Worm (Caenorhabditis elegans) whole organism, L4 larva: ENCODE measurements around the gene C17C3.11.

Experiments used
- F10B5.3 ChIP-seq: sonication (generic microtip); optimal IDR thresholded peaks from 2 replicates; lab custom pipeline; 2016; ENCODE audit warnings: mild to moderate bottlenecking, missing genetic modification characterization, missing compliant biosample characterization
- F49E8.2 ChIP-seq: sonication (generic microtip); optimal IDR thresholded peaks from 2 replicates; lab custom pipeline; 2016; ENCODE audit warnings: missing compliant biosample characterization, mild to moderate bottlenecking, missing genetic modification characterization, borderline replicate concordance
- ceh-20 ChIP-seq: fragments of 200-800 bp; sonication (Bioruptor generic); IDR thresholded peaks from 2 replicates; pipeline ENCODE4 v1.3.6; 2022; ENCODE audit warnings: missing genetic modification reagents, missing genetic modification characterization, missing compliant biosample characterization
- dpl-1 ChIP-seq: fragments of 150-350 bp; optimal IDR thresholded peaks from 2 replicates; lab custom pipeline; 2014; ENCODE audit warnings: missing biosample characterization, missing genetic modification reagents, missing genetic modification characterization
- egl-27 ChIP-seq: sonication (generic microtip); optimal IDR thresholded peaks from 3 replicates; lab custom pipeline; 2017; ENCODE audit warnings: missing biosample characterization, missing genetic modification reagents, missing genetic modification characterization
- nhr-10 ChIP-seq: fragments of 150-350 bp; optimal IDR thresholded peaks from 2 replicates; lab custom pipeline; 2014; ENCODE audit warnings: missing biosample characterization, missing genetic modification characterization
- nhr-11 ChIP-seq: fragments of 150-350 bp; optimal IDR thresholded peaks from 2 replicates; lab custom pipeline; 2014; ENCODE audit warnings: missing biosample characterization, missing genetic modification characterization
- nhr-25 ChIP-seq: sonication (generic microtip); optimal IDR thresholded peaks from 2 replicates; lab custom pipeline; 2017; ENCODE audit warnings: missing genetic modification characterization, mild to moderate bottlenecking, missing compliant biosample characterization, antibody characterized with exemption, moderate library complexity, borderline replicate concordance; ENCODE audit not compliant: insufficient read depth
- nhr-28 ChIP-seq: fragments of 150-350 bp; optimal IDR thresholded peaks from 2 replicates; lab custom pipeline; 2014; ENCODE audit warnings: missing biosample characterization, missing genetic modification characterization
- nhr-41 ChIP-seq: fragments of 200-800 bp; sonication (Bioruptor generic); IDR thresholded peaks from 2 replicates; pipeline ENCODE4 v1.3.6; 2022; ENCODE audit warnings: missing genetic modification reagents, missing genetic modification characterization, missing compliant biosample characterization
- nhr-48 ChIP-seq: sonication (generic microtip); optimal IDR thresholded peaks from 2 replicates; lab custom pipeline; 2016; ENCODE audit warnings: mild to moderate bottlenecking, missing genetic modification characterization, missing compliant biosample characterization
- nhr-6 ChIP-seq: fragments of 150-350 bp; optimal IDR thresholded peaks from 2 replicates; lab custom pipeline; 2014; ENCODE audit warnings: missing biosample characterization, missing genetic modification characterization
- snpc-4 ChIP-seq: fragments of 150-350 bp; optimal IDR thresholded peaks from 2 replicates; lab custom pipeline; 2014; ENCODE audit warnings: missing biosample characterization, missing genetic modification characterization
- unc-39 ChIP-seq: sonication (generic microtip); optimal IDR thresholded peaks from 2 replicates; lab custom pipeline; 2017; ENCODE audit warnings: missing biosample characterization, missing genetic modification characterization

- TF ChIP-seq nhr-10: no peak
- no peak for TF ChIP-seq nhr-48 (tag; lab: Kevin White, UChicago)
- TF ChIP-seq nhr-25 (tag; lab: Kevin White, UChicago): no peak
- TF ChIP-seq ceh-20 (GFP tag; lab: Robert Waterston, UW): no peak
- TF ChIP-seq unc-39: no peak
- TF ChIP-seq nhr-6 (tag; lab: Kevin White, UChicago): no peak
- TF ChIP-seq nhr-28 (tag; lab: Kevin White, UChicago): no peak
- TF ChIP-seq F10B5.3 (tag; lab: Kevin White, UChicago): no peak
- no peak for TF ChIP-seq egl-27
- TF ChIP-seq nhr-11 (tag; lab: Kevin White, UChicago): no peak
- no peak for TF ChIP-seq nhr-41 (GFP tag; lab: Robert Waterston, UW)
- TF ChIP-seq F49E8.2: no peak
- TF ChIP-seq dpl-1 (GFP tag; lab: Kevin White, UChicago): no peak
- TF ChIP-seq snpc-4: no peak
Observed at ce11 chrII:5547442-5547894, 9.8 kb downstream of the C17C3.11 start, which contains the start of gene acdh-2.
